Worm (Caenorhabditis elegans): ENCODE data around the gene F49E2.2.

DNA sequence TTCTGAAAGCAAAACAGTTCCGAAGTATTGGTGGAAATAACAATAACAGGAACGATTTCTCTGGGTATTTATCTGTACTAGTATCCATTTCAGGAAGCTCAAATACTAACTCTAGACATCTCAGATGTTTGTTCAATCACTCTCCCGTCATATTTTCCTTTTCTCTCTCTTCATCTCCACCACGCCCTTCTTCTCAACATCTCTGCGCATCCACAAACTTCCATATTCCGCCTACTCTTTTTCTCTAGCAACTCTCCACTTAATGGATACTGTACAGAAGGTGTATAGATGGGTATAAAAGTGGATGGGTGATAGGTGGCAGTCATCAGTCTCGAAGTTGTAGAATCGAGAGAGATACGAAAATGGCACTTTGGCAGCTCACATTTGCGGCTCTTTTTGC lies 17.8 kb downstream of the F49E2.2 start, which contains the start of gene gpx-5:
- TF ChIP-seq ceh-82 (tag; optimal IDR thresholded peaks at IDR 0.05) (peak in 1 of 3 experiments; percentile 6), snpc-4 (tag; optimal IDR thresholded peaks at IDR 0.05) (no peak)
